Worm (Caenorhabditis elegans) whole organism, mixed stage, embryonic: ENCODE measurements around the gene srj-57.

Experiments
- blmp-1 ChIP-seq: fragments of 150-350 bp; optimal IDR thresholded peaks from 2 replicates; lab custom pipeline; 2014; ENCODE audit warnings: missing biosample characterization, missing genetic modification characterization
- ces-1 ChIP-seq: fragments of 150-350 bp; optimal IDR thresholded peaks from 2 replicates; lab custom pipeline; 2014; ENCODE audit warnings: missing biosample characterization, missing genetic modification reagents, missing genetic modification characterization
- elt-3 ChIP-seq: fragments of 150-350 bp; optimal IDR thresholded peaks from 2 replicates; lab custom pipeline; 2014; ENCODE audit warnings: missing biosample characterization, missing genetic modification characterization
- lin-13 ChIP-seq: fragments of 150-350 bp; optimal IDR thresholded peaks from 2 replicates; lab custom pipeline; 2014; ENCODE audit warnings: missing biosample characterization, missing genetic modification characterization
- lsy-2 ChIP-seq: fragments of 150-350 bp; optimal IDR thresholded peaks from 2 replicates; lab custom pipeline; 2014; ENCODE audit warnings: missing biosample characterization, missing genetic modification characterization
- mab-5 ChIP-seq: fragments of 150-350 bp; optimal IDR thresholded peaks from 2 replicates; lab custom pipeline; 2014; ENCODE audit warnings: missing biosample characterization, missing genetic modification characterization
- mep-1 ChIP-seq: fragments of 150-350 bp; optimal IDR thresholded peaks from 2 replicates; lab custom pipeline; 2017; ENCODE audit warnings: missing biosample characterization, missing genetic modification reagents, missing genetic modification characterization, inconsistent platforms
- nhr-12 ChIP-seq: fragments of 150-350 bp; optimal IDR thresholded peaks from 2 replicates; lab custom pipeline; 2014; ENCODE audit warnings: missing biosample characterization, missing genetic modification characterization
- nhr-237 ChIP-seq: fragments of 150-350 bp; optimal IDR thresholded peaks from 2 replicates; lab custom pipeline; 2014; ENCODE audit warnings: missing biosample characterization, missing genetic modification characterization
- pha-4 ChIP-seq: fragments of 150-350 bp; optimal IDR thresholded peaks from 2 replicates; lab custom pipeline; 2018; ENCODE audit warnings: missing biosample characterization, missing genetic modification reagents, missing genetic modification characterization
- snpc-4 ChIP-seq: fragments of 150-350 bp; optimal IDR thresholded peaks from 2 replicates; lab custom pipeline; 2014; ENCODE audit warnings: missing biosample characterization, missing genetic modification characterization
- sptf-1 ChIP-seq: sonication (generic microtip); optimal IDR thresholded peaks from 2 replicates; lab custom pipeline; 2017; ENCODE audit warnings: mild to moderate bottlenecking, missing genetic modification characterization, moderate library complexity, missing compliant biosample characterization
- unc-62 ChIP-seq: fragments of 150-350 bp; optimal IDR thresholded peaks from 2 replicates; lab custom pipeline; 2014; ENCODE audit warnings: missing biosample characterization, missing genetic modification reagents, missing genetic modification characterization
- ztf-11 ChIP-seq: fragments of 150-350 bp; optimal IDR thresholded peaks from 2 replicates; lab custom pipeline; 2014; ENCODE audit warnings: missing biosample characterization, missing genetic modification characterization

DNA sequence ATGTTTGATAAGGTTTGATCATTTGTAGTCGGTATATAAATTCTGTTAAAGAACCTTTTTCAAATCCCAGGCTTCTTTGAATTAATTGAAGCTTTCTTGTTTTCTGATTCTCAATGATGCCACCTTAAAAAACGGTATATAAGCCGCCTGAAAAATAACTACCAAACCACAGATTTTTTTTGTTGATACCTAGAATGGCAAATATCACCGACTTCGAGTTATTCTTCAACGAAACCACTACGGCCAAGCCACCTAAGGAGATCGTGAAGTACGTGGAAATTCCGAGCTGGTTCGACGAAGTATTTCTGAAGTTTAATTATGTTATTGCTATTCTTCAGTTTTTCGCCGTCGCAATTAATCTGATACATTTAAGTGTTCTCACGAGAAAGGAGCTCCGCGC is 24.6 kb downstream of the srj-57 start, which contains the start of gene srw-2:
- no peak for TF ChIP-seq blmp-1 (tag; lab: Kevin White, UChicago)
- TF ChIP-seq pha-4 (tag; lab: Kevin White, UChicago): no peak
- no peak for TF ChIP-seq mab-5
- no peak for TF ChIP-seq sptf-1 (tag; lab: Kevin White, UChicago)
- no peak for TF ChIP-seq lsy-2
- no peak for TF ChIP-seq mep-1 (tag; lab: Kevin White, UChicago)
- no peak for TF ChIP-seq ztf-11 (tag; lab: Kevin White, UChicago)
- no peak for TF ChIP-seq ces-1 (GFP tag; lab: Kevin White, UChicago)
- no peak for TF ChIP-seq nhr-237 (tag; lab: Kevin White, UChicago)
- no peak for TF ChIP-seq unc-62 (GFP tag; lab: Kevin White, UChicago)
- TF ChIP-seq lin-13: no peak
- no peak for TF ChIP-seq nhr-12 (tag; lab: Kevin White, UChicago)
- no peak for TF ChIP-seq elt-3 (tag; lab: Kevin White, UChicago)
- no peak for TF ChIP-seq snpc-4 (tag; lab: Kevin White, UChicago)
